Worm (Caenorhabditis elegans) whole organism, early embryonic: ENCODE data around the gene tag-10.

Source experiments
- B0310.2 ChIP-seq: sonication (generic microtip); optimal IDR thresholded peaks from 2 replicates; lab custom pipeline; 2016; ENCODE audit warnings: mild to moderate bottlenecking, missing genetic modification characterization, missing compliant biosample characterization
- F13C5.2 ChIP-seq: sonication (generic microtip); optimal IDR thresholded peaks from 2 replicates; lab custom pipeline; 2017; ENCODE audit warnings: mild to moderate bottlenecking, missing genetic modification characterization, inconsistent platforms, missing compliant biosample characterization
- aly-1 ChIP-seq: sonication (generic microtip); optimal IDR thresholded peaks from 2 replicates; lab custom pipeline; 2016; ENCODE audit warnings: missing genetic modification characterization, missing compliant biosample characterization
- ama-1 ChIP-seq: fragments of 150-350 bp; optimal IDR thresholded peaks from 2 replicates; lab custom pipeline; 2014
- ceh-13 ChIP-seq: fragments of 200-800 bp; sonication (Bioruptor generic); optimal IDR thresholded peaks from 2 replicates; lab custom pipeline; 2018; ENCODE audit warnings: mild to moderate bottlenecking, missing genetic modification characterization, missing compliant biosample characterization
- ceh-36 ChIP-seq: sonication (generic microtip); optimal IDR thresholded peaks from 2 replicates; lab custom pipeline; 2016; ENCODE audit warnings: missing genetic modification characterization, inconsistent platforms, missing compliant biosample characterization
- ets-7 ChIP-seq: sonication (generic microtip); optimal IDR thresholded peaks from 2 replicates; lab custom pipeline; 2016; ENCODE audit warnings: missing genotype, missing genetic modification characterization, missing compliant biosample characterization
- flt-1 ChIP-seq: fragments of 200-800 bp; sonication (Bioruptor generic); IDR thresholded peaks from 2 replicates; pipeline ENCODE4 v1.3.6; 2022; ENCODE audit warnings: missing genetic modification characterization, missing compliant biosample characterization
- hmbx-1 ChIP-seq: sonication (generic microtip); optimal IDR thresholded peaks from 2 replicates; lab custom pipeline; 2016; ENCODE audit warnings: mild to moderate bottlenecking, missing genetic modification characterization, missing compliant biosample characterization
- hmg-4 ChIP-seq: fragments of 200-800 bp; sonication (Bioruptor generic); optimal IDR thresholded peaks from 2 replicates; lab custom pipeline; 2018; ENCODE audit warnings: mild to moderate bottlenecking, missing genetic modification characterization, missing compliant biosample characterization
- hnd-1 ChIP-seq: sonication (generic microtip); optimal IDR thresholded peaks from 2 replicates; lab custom pipeline; 2016; ENCODE audit warnings: missing genetic modification characterization, missing compliant biosample characterization
- pes-1 ChIP-seq: fragments of 200-800 bp; sonication (Bioruptor generic); IDR thresholded peaks from 2 replicates; pipeline ENCODE4 v1.3.6; 2022; ENCODE audit warnings: missing genetic modification reagents, missing genetic modification characterization, missing compliant biosample characterization
- scrt-1 ChIP-seq: fragments of 200-800 bp; sonication (Bioruptor generic); IDR thresholded peaks from 2 replicates; pipeline ENCODE4 v1.3.6; 2022; ENCODE audit warnings: missing genetic modification characterization, missing compliant biosample characterization
- sea-1 ChIP-seq: fragments of 200-800 bp; sonication (Bioruptor generic); conservative IDR thresholded peaks from 2 replicates; pipeline ENCODE4 v1.3.6; 2022; ENCODE audit warnings: missing genetic modification characterization, missing compliant biosample characterization
- tbx-11 ChIP-seq: fragments of 200-800 bp; sonication (Bioruptor generic); IDR thresholded peaks from 2 replicates; pipeline ENCODE4 v1.3.6; 2022; ENCODE audit warnings: missing genetic modification characterization, missing compliant biosample characterization
- tbx-37 ChIP-seq: fragments of 200-800 bp; sonication (Bioruptor generic); conservative IDR thresholded peaks from 2 replicates; pipeline ENCODE4 v1.3.6; 2022; ENCODE audit warnings: missing genetic modification reagents, missing genetic modification characterization, missing compliant biosample characterization
- tra-4 ChIP-seq: sonication (generic microtip); optimal IDR thresholded peaks from 2 replicates; lab custom pipeline; 2017; ENCODE audit warnings: missing genetic modification characterization, missing compliant biosample characterization

tag-10 gene

ce11 chrII:13609655-13610054 lies 22.7 kb upstream of the tag-10 start, which contains the start of gene gst-20:
Gene gst-20 (minus strand): TSS chrII:13609824.
- no peak for TF ChIP-seq sea-1 (GFP tag; lab: Robert Waterston, UW)
- TF ChIP-seq aly-1 (tag; lab: Kevin White, UChicago), result no peak
- TF ChIP-seq ets-7 (tag; lab: Kevin White, UChicago), result no peak
- TF ChIP-seq tra-4 (tag; lab: Kevin White, UChicago), result no peak
- no peak for TF ChIP-seq flt-1 (GFP tag; lab: Robert Waterston, UW)
- no peak for TF ChIP-seq hnd-1
- no peak for TF ChIP-seq F13C5.2 (tag; lab: Kevin White, UChicago)
- TF ChIP-seq pes-1 (GFP tag; lab: Robert Waterston, UW), result no peak
- TF ChIP-seq ceh-36 (tag; lab: Kevin White, UChicago), result no peak
- no peak for TF ChIP-seq hmbx-1 (tag; lab: Kevin White, UChicago)
- TF ChIP-seq tbx-11 (GFP tag; lab: Robert Waterston, UW), result no peak
- TF ChIP-seq tbx-37, result no peak

ce11 chrII:13611186-13611585 lies 21.2 kb upstream of the tag-10 start, which contains the start of gene gst-24:
Gene gst-24 (minus strand): TSS chrII:13611366.
- no peak for TF ChIP-seq hnd-1
- no peak for TF ChIP-seq flt-1 (GFP tag; lab: Robert Waterston, UW)
- TF ChIP-seq ceh-36 (tag; lab: Kevin White, UChicago), result no peak
- no peak for TF ChIP-seq aly-1 (tag; lab: Kevin White, UChicago)
- TF ChIP-seq F13C5.2 (tag; lab: Kevin White, UChicago), result no peak
- TF ChIP-seq tbx-37, result no peak

- TF ChIP-seq ets-7 (tag; lab: Kevin White, UChicago), result no peak
- no peak for TF ChIP-seq scrt-1 (GFP tag; lab: Robert Waterston, UW)
- TF ChIP-seq hmg-4 (GFP tag; lab: Kevin White, UChicago), result no peak
Observed at ce11 chrII:13613096-13613495, 19.3 kb upstream of the tag-10 start, which contains the start of gene gst-15. Gene gst-15 (minus strand): TSS chrII:13613196.

- TF ChIP-seq ama-1 (lab: Kevin White, UChicago) (no peak), pes-1 (GFP tag; lab: Robert Waterston, UW) (no peak), sea-1 (GFP tag; lab: Robert Waterston, UW) (no peak), flt-1 (GFP tag; lab: Robert Waterston, UW) (no peak), B0310.2 (tag; lab: Kevin White, UChicago) (no peak), ets-7 (tag; lab: Kevin White, UChicago) (no peak), scrt-1 (GFP tag; lab: Robert Waterston, UW) (no peak), hnd-1 (no peak), tbx-11 (GFP tag; lab: Robert Waterston, UW) (no peak), hmg-4 (GFP tag; lab: Kevin White, UChicago) (no peak), aly-1 (tag; lab: Kevin White, UChicago) (no peak), tra-4 (tag; lab: Kevin White, UChicago) (no peak), tbx-37 (no peak)
Observed at ce11 chrII:13614516-13614915, 17.9 kb upstream of the tag-10 start.

- TF ChIP-seq aly-1 (tag; lab: Kevin White, UChicago), result no peak
- no peak for TF ChIP-seq tra-4 (tag; lab: Kevin White, UChicago)
Observed at ce11 chrII:13616000-13616399, 16.4 kb upstream of the tag-10 start, which contains the start of gene gst-14. Gene gst-14 (minus strand): TSS chrII:13616100.

ce11 chrII:13617808-13618207 lies 14.6 kb upstream of the tag-10 start, which contains the start of gene gst-12:
Gene gst-12 (minus strand): TSS chrII:13618061.
- no peak for TF ChIP-seq pes-1 (GFP tag; lab: Robert Waterston, UW)
- no peak for TF ChIP-seq tbx-37
- no peak for TF ChIP-seq ama-1 (lab: Kevin White, UChicago)
- no peak for TF ChIP-seq tbx-11 (GFP tag; lab: Robert Waterston, UW)
- no peak for TF ChIP-seq tra-4 (tag; lab: Kevin White, UChicago)
- TF ChIP-seq scrt-1 (GFP tag; lab: Robert Waterston, UW), result no peak
- TF ChIP-seq hmg-4 (GFP tag; lab: Kevin White, UChicago), result no peak
- no peak for TF ChIP-seq B0310.2 (tag; lab: Kevin White, UChicago)
- TF ChIP-seq F13C5.2 (tag; lab: Kevin White, UChicago), result no peak
- no peak for TF ChIP-seq ceh-13 (GFP tag; lab: Kevin White, UChicago)
- no peak for TF ChIP-seq aly-1 (tag; lab: Kevin White, UChicago)
- no peak for TF ChIP-seq sea-1 (GFP tag; lab: Robert Waterston, UW)

ce11 chrII:13624330-13624729 lies 8.1 kb upstream of the tag-10 start, which contains the start of gene gst-16:
Gene gst-16 (minus strand): TSS chrII:13624440.
- TF ChIP-seq ets-7 (tag; lab: Kevin White, UChicago) (no peak), ama-1 (lab: Kevin White, UChicago) (no peak), hnd-1 (no peak), ceh-36 (tag; lab: Kevin White, UChicago) (no peak), tra-4 (tag; lab: Kevin White, UChicago) (no peak), B0310.2 (tag; lab: Kevin White, UChicago) (no peak), hmbx-1 (tag; lab: Kevin White, UChicago) (no peak), scrt-1 (GFP tag; lab: Robert Waterston, UW) (no peak), tbx-11 (GFP tag; lab: Robert Waterston, UW) (no peak), hmg-4 (GFP tag; lab: Kevin White, UChicago) (no peak), flt-1 (GFP tag; lab: Robert Waterston, UW) (no peak), sea-1 (GFP tag; lab: Robert Waterston, UW) (no peak), pes-1 (GFP tag; lab: Robert Waterston, UW) (no peak), F13C5.2 (tag; lab: Kevin White, UChicago) (no peak), tbx-37 (no peak)

ce11 chrII:13627001-13627400 lies 5.4 kb upstream of the tag-10 start, which contains the start of gene gst-19:
Gene gst-19 (minus strand): TSS chrII:13627145.
- TF ChIP-seq B0310.2 (tag; lab: Kevin White, UChicago), result no peak
- no peak for TF ChIP-seq tbx-11 (GFP tag; lab: Robert Waterston, UW)
